Worm (Caenorhabditis elegans): ENCODE results near the gene amt-3.

Gene amt-3

DNA sequence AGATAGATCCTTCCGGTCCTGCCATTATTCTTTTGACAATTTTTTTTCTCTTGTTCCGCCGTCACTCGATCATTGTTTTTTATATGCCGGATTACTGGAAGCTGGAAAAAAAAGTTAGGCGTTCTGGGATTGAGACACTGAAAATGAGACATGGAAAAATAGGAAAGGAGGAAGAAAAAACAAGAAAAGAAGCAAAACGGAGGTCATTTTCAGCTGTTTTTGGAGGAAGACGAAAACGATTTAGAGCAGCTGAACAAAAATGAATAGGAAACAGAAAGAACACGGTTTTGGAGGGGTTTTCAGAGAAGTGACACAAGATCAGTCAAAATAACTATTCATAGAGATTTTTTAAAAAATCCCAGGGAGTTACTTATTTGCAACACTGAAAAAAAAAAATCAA, at the start of gene amt-3:
Gene amt-3, minus strand, starts transcription at position 101 of the 400 bp plus-strand sequence.
- TF ChIP-seq unc-62 (GFP tag; optimal IDR thresholded peaks at IDR 0.05): no peak

DNA sequence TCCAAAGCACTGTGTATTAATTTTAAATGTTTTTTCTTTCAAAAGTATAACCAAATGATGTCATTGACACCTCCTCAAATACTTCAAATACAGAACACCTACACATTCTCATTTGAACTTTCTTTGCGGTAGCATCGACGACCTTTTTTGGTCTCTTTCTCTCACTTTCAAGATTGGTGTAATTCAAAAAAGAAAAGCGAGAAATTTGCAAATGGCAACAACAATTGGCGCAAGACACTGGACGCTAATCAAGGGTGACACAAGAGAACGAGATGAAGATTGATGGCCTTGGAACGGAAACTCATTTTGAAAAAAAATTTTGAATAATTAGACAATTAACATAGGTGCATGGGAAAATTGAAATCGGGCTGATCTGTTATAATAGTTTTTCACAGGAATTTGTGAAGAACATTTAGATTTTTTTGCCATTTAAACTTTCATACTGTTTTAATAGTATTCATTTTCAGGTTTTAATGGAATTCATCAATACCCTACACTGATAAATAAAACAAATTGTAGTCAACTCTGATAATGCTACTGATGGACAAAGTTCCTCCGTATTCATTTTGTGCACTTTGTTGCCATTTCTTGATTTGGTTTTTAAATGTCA, 48.2 kb upstream of the amt-3 start, which contains the start of gene fdgt-2:
Gene fdgt-2, plus strand, starts transcription at position 560 of the 610 bp plus-strand sequence.
- TF ChIP-seq unc-62 (GFP tag; optimal IDR thresholded peaks at IDR 0.05): no peak

DNA sequence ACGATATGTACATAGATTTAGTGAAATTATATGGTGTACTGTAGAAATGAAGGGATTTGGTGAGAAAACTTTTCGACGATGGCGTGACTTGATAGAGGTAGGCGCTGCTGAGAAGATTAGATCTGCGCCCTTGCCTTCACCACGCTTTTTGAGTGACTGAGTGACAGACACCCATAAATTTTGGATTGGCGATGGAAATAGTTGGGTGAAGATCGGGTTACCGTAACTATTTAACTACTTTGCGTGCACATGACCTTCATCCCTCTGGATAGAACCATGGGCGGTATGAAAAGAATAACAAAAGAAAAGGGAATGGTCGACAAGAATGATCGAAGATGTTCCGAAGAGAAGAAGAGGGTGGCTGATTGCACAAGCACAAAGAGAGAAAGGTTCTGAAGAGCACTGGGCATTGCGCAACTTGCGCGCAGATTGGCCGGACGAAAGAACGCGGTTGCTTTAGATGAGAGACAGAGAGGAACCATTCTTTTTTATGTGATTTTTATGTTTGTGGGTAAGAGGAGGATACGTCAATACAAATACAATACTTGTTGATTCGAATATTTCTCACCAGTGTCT, 46.6 kb upstream of the amt-3 start:
- TF ChIP-seq unc-62 (GFP tag; optimal IDR thresholded peaks at IDR 0.05): no peak

DNA sequence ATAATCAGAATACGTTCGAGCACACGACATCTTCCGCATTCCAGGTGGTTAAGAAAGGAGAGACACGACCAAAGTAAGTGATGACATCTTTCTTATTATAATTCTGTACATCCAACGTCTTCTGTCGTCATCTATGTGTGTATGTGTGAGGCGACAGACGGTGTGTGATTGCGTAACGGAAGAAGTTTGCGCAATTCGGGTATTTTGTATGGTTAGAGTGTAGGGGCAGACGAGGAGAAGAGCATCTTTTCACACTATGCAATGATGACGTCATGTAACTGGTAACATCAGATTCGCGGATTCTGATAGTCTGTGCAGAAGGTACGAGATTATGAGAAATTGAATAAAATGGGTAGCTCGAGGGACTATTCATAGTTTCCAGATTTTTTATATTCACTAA, 46.1 kb upstream of the amt-3 start:
- TF ChIP-seq unc-62 (GFP tag; optimal IDR thresholded peaks at IDR 0.05): no peak

DNA sequence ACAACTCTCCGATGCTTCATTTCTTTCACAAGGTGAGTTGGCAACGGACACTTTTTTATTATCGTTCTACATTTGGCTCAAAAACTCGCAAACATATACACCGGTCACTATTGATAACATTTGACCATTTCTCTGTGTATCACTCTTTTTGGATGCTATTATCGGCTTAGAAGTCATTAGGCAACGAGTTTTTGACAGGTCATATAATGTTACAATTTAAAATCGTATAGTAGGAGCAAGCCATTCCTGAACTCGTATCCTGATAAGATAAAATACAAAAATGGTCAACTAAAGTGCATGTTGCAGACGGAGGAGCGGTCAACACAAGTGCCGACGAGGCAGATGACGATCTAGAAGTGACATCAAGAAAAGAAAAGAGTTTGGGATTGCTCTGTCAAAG, 44.0 kb upstream of the amt-3 start:
- TF ChIP-seq unc-62 (GFP tag; optimal IDR thresholded peaks at IDR 0.05): no peak

DNA sequence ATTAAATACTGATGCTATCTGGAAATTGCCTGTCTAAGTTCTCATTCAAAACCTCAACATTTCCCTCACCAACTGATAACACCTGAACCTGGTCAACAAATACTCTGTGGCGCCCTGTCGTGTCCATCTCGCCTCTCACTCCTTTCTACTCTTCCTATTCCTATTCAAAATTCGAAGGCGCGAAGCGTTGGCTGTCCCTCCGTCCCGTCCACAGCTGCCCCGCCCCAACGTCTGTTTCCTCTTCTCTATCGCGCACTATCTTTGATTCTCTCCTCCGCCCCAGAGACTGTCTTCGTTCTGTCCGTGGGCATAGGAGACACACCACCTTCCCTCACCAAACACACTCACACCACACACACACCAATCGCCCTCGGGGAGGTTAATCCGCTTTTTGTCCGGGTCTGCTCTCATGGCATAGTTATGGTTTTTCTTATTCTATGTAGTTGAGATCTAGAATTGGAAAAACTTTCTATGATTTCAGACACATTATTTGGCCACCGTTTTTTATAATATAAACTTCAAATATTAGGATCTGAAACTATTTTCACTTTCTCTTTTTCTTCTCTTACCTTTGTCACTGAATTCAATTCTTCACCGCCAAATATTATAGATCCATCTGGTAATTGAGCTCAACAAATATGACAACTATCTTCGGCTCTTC, 43.2 kb upstream of the amt-3 start, which contains the start of gene efl-3:
Gene efl-3, plus strand, starts transcription at position 611 of the 661 bp plus-strand sequence.
- no peak for TF ChIP-seq unc-62 (GFP tag; optimal IDR thresholded peaks at IDR 0.05)

DNA sequence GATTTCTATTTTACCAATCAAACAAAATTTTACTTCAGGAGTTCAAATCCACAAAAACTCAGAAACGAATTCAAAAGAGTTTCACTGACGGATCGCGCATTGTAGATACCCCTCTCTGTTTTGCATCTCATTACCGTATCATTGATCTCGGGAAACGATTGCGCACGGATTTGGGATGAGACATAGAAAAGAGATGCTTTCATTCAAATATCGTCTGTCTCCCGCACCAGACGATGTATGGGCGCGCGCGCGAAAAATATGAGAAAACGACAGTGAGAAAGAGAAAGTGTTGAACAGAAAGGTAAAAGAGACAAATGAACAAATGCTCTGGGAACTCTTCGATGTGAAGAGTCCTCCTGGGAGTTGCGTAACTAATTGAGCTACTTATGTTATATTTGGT, 42.0 kb upstream of the amt-3 start:
- TF ChIP-seq unc-62 (GFP tag; optimal IDR thresholded peaks at IDR 0.05): no peak

DNA sequence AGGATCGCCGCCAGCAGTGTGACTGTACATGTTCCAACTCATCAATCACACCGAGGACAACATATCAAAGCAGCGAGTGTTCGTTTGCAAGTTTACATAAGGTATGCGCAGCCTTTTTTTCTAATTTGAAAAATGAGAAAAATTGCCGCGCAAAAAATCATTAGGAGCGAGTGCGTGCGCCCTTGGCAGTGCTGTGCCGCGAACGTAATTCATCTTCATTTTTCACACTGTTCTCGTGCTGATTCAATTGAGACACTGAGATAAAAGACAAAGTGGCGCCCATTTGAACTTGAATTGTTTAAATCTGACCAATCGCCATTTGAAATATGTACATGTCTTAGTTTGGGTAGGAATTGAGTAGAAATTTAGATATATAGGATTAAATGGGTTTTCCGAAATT, 40.6 kb upstream of the amt-3 start:
- no peak for TF ChIP-seq unc-62 (GFP tag; optimal IDR thresholded peaks at IDR 0.05)

DNA sequence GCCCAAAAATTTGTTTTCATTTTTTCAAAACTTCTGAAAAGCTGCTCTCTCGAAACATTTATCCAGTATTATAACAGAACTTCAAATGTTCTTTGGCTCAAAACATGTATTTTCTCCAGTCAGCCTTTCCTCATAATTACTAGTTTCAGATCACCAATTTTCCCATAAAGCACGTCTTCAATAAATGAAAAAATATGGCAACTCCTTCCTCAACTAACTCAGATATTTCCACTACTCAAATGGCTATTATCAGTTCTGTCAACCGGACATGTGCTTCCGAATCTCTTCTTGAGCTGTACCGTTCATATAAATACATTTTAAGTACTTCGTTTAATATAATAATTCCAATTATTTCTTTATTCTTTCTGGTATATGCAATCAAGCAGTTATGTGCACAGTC, 38.5 kb upstream of the amt-3 start, which contains the start of gene sra-13:
Gene sra-13, plus strand, starts transcription at position 195 of the 400 bp plus-strand sequence.
- TF ChIP-seq unc-62 (GFP tag; optimal IDR thresholded peaks at IDR 0.05): no peak

DNA sequence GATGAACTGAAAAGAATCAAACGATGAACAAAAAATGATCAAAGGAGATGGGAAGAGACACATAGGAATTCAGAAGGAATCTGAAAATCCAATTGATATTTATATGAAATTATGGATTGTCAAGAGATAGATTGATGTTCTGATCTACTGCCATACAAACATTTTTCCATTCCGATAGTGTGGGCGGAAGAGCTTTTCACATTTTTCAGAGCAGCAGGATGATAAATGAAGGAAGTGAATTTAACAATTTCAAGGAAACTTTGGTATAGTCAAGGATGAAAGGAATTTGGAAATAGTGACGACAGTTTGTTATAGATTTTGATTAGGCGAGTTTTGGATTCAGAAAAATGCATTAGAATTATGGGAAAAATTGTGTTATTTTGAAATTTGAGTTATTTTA, 36.3 kb upstream of the amt-3 start, which contains the start of gene ubc-24:
Gene ubc-24, plus strand, starts transcription at position 301 of the 400 bp plus-strand sequence.
- no peak for TF ChIP-seq unc-62 (GFP tag; optimal IDR thresholded peaks at IDR 0.05)

DNA sequence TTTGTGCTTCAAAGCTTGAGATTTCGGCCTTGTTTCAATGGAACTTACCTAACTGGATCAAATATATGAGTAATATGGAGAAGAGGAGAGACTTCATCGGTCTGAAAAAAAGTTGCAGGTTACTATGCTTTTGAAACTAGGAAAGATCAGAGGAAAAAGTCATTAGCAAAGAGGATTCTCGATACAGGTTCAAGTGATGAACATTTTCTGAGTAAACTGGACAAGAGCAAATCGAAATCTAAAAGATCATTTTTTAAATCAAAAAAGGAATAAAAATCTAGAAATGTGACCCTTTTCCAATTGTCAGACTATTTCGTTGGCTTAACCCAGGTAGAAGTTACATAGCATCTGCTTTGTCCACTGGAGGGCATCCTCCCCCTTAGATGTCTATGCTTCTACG, 35.8 kb upstream of the amt-3 start, which contains the start of gene skpo-1:
Gene skpo-1, minus strand, starts transcription at position 101 of the 400 bp plus-strand sequence.
- TF ChIP-seq unc-62 (GFP tag; optimal IDR thresholded peaks at IDR 0.05): no peak

DNA sequence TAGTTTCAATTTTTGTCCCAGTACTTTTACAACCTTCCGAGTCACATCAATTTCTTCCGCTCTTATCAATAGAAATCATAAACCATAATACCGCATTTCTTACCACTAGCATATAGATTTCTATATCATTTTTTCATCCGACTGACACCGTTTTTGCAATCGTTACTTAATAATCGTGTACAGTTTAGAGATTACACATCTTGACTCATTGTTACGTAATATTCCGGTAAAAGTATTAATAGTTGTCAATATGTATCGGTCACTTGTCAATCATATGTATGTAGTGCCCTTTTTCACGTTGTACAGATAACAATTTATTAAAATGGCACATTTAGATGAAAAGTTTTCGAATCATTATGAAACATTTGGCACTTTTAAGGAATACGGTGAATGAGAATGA, 31.0 kb upstream of the amt-3 start:
- TF ChIP-seq unc-62 (GFP tag; optimal IDR thresholded peaks at IDR 0.05): no peak

DNA sequence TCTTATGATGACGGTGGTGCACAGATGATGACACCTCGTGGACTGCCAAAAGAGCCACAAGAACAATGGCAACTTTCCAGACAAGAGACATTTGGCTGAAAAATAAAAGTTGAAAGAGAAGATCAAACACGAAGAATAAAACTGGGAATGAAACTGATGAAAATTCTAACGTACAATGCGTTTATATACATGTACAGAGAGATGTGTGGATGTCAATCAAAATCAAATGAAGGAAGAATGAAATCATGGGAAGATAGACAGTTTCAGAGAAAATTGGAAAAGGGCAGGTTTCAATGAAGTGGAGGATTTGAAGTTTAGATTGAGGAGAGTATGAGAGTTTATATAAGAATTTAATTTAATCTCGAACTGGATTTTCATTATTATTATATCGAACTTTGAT, 30.1 kb upstream of the amt-3 start, which contains the start of gene dod-23:
Gene dod-23, minus strand, starts transcription at position 101 of the 400 bp plus-strand sequence.
- TF ChIP-seq unc-62 (GFP tag; optimal IDR thresholded peaks at IDR 0.05): no peak

DNA sequence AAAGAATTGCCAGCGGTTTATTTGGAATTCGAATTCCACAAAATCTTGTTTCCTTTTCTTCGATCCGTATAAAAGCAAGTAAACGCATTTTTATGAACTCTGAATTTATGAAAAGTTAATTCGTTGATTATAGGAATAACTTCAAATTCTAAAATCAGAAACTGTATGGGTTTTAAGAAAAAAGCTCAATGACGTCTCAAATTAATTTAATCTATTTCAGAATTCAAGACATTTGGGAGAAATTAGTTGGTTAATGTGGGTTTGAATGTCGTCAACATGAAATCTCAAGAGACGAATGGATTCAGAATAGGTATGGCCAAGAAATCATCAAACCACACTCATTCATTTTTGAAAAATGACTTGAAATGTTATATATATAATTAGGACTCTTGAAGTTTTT, 27.1 kb upstream of the amt-3 start, which contains the start of gene F49E12.7:
Gene F49E12.7, minus strand, starts transcription at position 101 of the 400 bp plus-strand sequence.
- TF ChIP-seq unc-62 (GFP tag; optimal IDR thresholded peaks at IDR 0.05): no peak

DNA sequence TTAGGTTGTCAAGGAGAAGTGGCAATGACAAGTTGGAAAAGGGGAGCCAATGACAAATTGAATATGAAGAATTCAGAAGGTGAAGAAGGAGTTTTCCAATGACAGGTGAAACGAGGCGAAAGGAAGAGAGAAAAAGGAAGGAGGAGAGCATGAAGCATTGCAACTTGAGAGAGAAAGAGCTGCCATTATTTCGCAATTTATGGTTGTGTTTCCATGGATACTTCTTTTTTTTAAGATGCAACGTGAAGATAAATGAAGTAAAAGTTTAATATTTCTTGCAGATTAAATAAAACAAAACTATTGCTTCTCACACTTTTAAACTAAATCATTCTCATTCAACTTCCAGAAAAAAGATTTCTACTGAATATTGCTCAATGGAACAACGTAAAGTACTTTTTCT, 25.2 kb upstream of the amt-3 start, which contains the start of gene F49E12.8:
Gene F49E12.8, minus strand, starts transcription at position 101 of the 400 bp plus-strand sequence.
- TF ChIP-seq unc-62 (GFP tag; optimal IDR thresholded peaks at IDR 0.05): no peak

DNA sequence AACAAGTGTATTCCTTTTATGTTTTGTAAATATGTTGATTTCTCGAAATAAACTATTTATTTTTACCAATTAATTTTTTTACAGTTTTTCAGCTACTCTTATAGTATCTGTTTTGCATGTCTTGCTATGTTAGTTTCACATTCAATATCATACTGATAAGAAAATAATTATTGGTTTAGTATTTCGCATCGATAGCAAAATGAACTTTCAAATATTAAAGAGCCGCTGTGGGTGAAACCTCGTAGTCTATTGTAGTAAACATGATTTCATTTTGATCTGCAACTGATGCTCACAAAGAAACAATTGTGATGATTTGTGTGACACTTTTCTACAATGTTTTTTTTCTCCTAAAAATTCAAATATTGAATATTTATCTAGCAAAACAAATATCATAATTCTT, 23.3 kb upstream of the amt-3 start:
- TF ChIP-seq unc-62 (GFP tag; optimal IDR thresholded peaks at IDR 0.05): no peak

Data from whole organism, dauer.